Worm (Caenorhabditis elegans) whole organism, L3 larva: ENCODE results near the gene W06G6.10.
A peak's percentile ranks its signal among the peaks of the same experiment; 100 is the strongest.

Source experiments
- R02D3.7 ChIP-seq: fragments of 150-350 bp; optimal IDR thresholded peaks from 2 replicates; lab custom pipeline; 2014; ENCODE audit warnings: missing biosample characterization, missing genetic modification characterization
- ZK546.5 ChIP-seq: sonication (generic microtip); optimal IDR thresholded peaks from 2 replicates; lab custom pipeline; 2017; ENCODE audit warnings: missing biosample characterization, missing genetic modification characterization
- aly-2 ChIP-seq: fragments of 150-350 bp; optimal IDR thresholded peaks from 2 replicates; lab custom pipeline; 2014; ENCODE audit warnings: missing biosample characterization, missing genetic modification characterization
- ceh-16 ChIP-seq: sonication (generic microtip); optimal IDR thresholded peaks from 2 replicates; lab custom pipeline; 2017; ENCODE audit warnings: missing biosample characterization, missing genetic modification characterization
- ceh-82 ChIP-seq: fragments of 150-350 bp; optimal IDR thresholded peaks from 2 replicates; lab custom pipeline; 2014; ENCODE audit warnings: missing biosample characterization, missing genetic modification characterization
- ceh-9 ChIP-seq: sonication (generic microtip); optimal IDR thresholded peaks from 2 replicates; lab custom pipeline; 2018; ENCODE audit warnings: missing biosample characterization, missing genetic modification characterization
- daf-12 ChIP-seq: fragments of 150-350 bp; optimal IDR thresholded peaks from 2 replicates; lab custom pipeline; 2014; ENCODE audit warnings: missing biosample characterization, missing genetic modification reagents, missing genetic modification characterization
- elt-1 ChIP-seq: fragments of 150-350 bp; optimal IDR thresholded peaks from 2 replicates; lab custom pipeline; 2014; ENCODE audit warnings: missing biosample characterization, missing genetic modification characterization
- elt-2 ChIP-seq: sonication (generic microtip); optimal IDR thresholded peaks from 2 replicates; lab custom pipeline; 2016; ENCODE audit warnings: missing genetic modification reagents, mild to moderate bottlenecking, missing genetic modification characterization, missing compliant biosample characterization
- elt-3 ChIP-seq, 3 experiments: fragments of 150-350 bp in 1 of 3; sonication (generic microtip) in 2 of 3; optimal IDR thresholded peaks; 2 replicates in 2 of 3; 4 replicates in 1 of 3; lab custom pipeline; 2014 to 2017; ENCODE audit warnings: missing biosample characterization in 3 of 3, missing genetic modification characterization in 3 of 3
- fkh-10 ChIP-seq: sonication (generic microtip); optimal IDR thresholded peaks from 2 replicates; lab custom pipeline; 2017; ENCODE audit warnings: missing biosample characterization, missing genetic modification reagents, missing genetic modification characterization
- hmg-11 ChIP-seq: sonication (generic microtip); optimal IDR thresholded peaks from 2 replicates; lab custom pipeline; 2016; ENCODE audit warnings: missing genetic modification characterization, missing compliant biosample characterization
- jun-1 ChIP-seq: fragments of 150-350 bp; optimal IDR thresholded peaks from 2 replicates; lab custom pipeline; 2014; ENCODE audit warnings: missing biosample characterization, missing genetic modification reagents, missing genetic modification characterization
- lin-15B ChIP-seq: fragments of 150-350 bp; optimal IDR thresholded peaks from 2 replicates; lab custom pipeline; 2014; ENCODE audit warnings: missing biosample characterization, missing genetic modification characterization
- lin-39 ChIP-seq: fragments of 150-350 bp; optimal IDR thresholded peaks from 2 replicates; lab custom pipeline; 2018; ENCODE audit warnings: missing biosample characterization, missing genetic modification reagents, missing genetic modification characterization
- lsy-12 ChIP-seq: sonication (generic microtip); optimal IDR thresholded peaks from 2 replicates; lab custom pipeline; 2016; ENCODE audit warnings: mild to moderate bottlenecking, missing genetic modification characterization, missing compliant biosample characterization
- mdl-1 ChIP-seq: fragments of 150-350 bp; optimal IDR thresholded peaks from 2 replicates; lab custom pipeline; 2014; ENCODE audit warnings: missing biosample characterization, missing genetic modification characterization
- nfya-1 ChIP-seq: sonication (generic microtip); optimal IDR thresholded peaks from 2 replicates; lab custom pipeline; 2017; ENCODE audit warnings: missing genetic modification characterization, mild to moderate bottlenecking, missing compliant biosample characterization, antibody characterized with exemption, moderate library complexity; ENCODE audit not compliant: insufficient read depth
- nhr-11 ChIP-seq: fragments of 150-350 bp; optimal IDR thresholded peaks from 2 replicates; lab custom pipeline; 2014; ENCODE audit warnings: missing biosample characterization, missing genetic modification characterization
- nhr-12 ChIP-seq: fragments of 150-350 bp; optimal IDR thresholded peaks from 2 replicates; lab custom pipeline; 2014; ENCODE audit warnings: missing biosample characterization, missing genetic modification characterization
- nhr-23 ChIP-seq: fragments of 150-350 bp; optimal IDR thresholded peaks from 2 replicates; lab custom pipeline; 2014; ENCODE audit warnings: missing biosample characterization, missing genetic modification reagents, missing genetic modification characterization
- nhr-237 ChIP-seq: fragments of 150-350 bp; optimal IDR thresholded peaks from 2 replicates; lab custom pipeline; 2014; ENCODE audit warnings: missing biosample characterization, missing genetic modification characterization
- nhr-28 ChIP-seq: fragments of 150-350 bp; optimal IDR thresholded peaks from 2 replicates; lab custom pipeline; 2014; ENCODE audit warnings: missing biosample characterization, missing genetic modification characterization
- nhr-43 ChIP-seq: sonication (generic microtip); optimal IDR thresholded peaks from 2 replicates; lab custom pipeline; 2016; ENCODE audit warnings: mild to moderate bottlenecking, missing genetic modification characterization, missing compliant biosample characterization; ENCODE audit not compliant: poor library complexity, severe bottlenecking
- nhr-76 ChIP-seq: fragments of 150-350 bp; sonication (generic microtip); optimal IDR thresholded peaks from 5 replicates; lab custom pipeline; 2014; ENCODE audit warnings: missing biosample characterization, missing genetic modification characterization
- pha-4 ChIP-seq: fragments of 150-350 bp; optimal IDR thresholded peaks from 2 replicates; lab custom pipeline; 2014; ENCODE audit warnings: missing biosample characterization, missing genetic modification reagents, missing genetic modification characterization
- pqm-1 ChIP-seq: fragments of 150-350 bp; optimal IDR thresholded peaks from 2 replicates; lab custom pipeline; 2017; ENCODE audit warnings: missing biosample characterization, missing genetic modification characterization, inconsistent platforms
- sea-2 ChIP-seq: fragments of 150-350 bp; sonication (generic microtip); optimal IDR thresholded peaks from 4 replicates; lab custom pipeline; 2014; ENCODE audit warnings: missing biosample characterization, missing genetic modification reagents, missing genetic modification characterization
- skn-1 ChIP-seq: fragments of 150-350 bp; optimal IDR thresholded peaks from 2 replicates; lab custom pipeline; 2014; ENCODE audit warnings: missing biosample characterization, missing genetic modification characterization
- snpc-4 ChIP-seq: fragments of 150-350 bp; optimal IDR thresholded peaks from 2 replicates; lab custom pipeline; 2014; ENCODE audit warnings: missing biosample characterization, missing genetic modification characterization
- unc-39 ChIP-seq: sonication (generic microtip); optimal IDR thresholded peaks from 4 replicates; lab custom pipeline; 2017; ENCODE audit warnings: missing biosample characterization, missing genetic modification characterization
- unc-62 ChIP-seq: fragments of 150-350 bp; sonication (generic microtip); optimal IDR thresholded peaks from 4 replicates; lab custom pipeline; 2014; ENCODE audit warnings: missing biosample characterization, missing genetic modification reagents, missing genetic modification characterization
- zag-1 ChIP-seq: fragments of 150-350 bp; optimal IDR thresholded peaks from 2 replicates; lab custom pipeline; 2014; ENCODE audit warnings: missing biosample characterization, missing genetic modification characterization
- ztf-11 ChIP-seq: fragments of 150-350 bp; optimal IDR thresholded peaks from 2 replicates; lab custom pipeline; 2014; ENCODE audit warnings: missing biosample characterization, missing genetic modification characterization
- ztf-4 ChIP-seq: fragments of 150-350 bp; optimal IDR thresholded peaks from 2 replicates; lab custom pipeline; 2014; ENCODE audit warnings: missing biosample characterization, missing genetic modification characterization

Gene W06G6.10

DNA sequence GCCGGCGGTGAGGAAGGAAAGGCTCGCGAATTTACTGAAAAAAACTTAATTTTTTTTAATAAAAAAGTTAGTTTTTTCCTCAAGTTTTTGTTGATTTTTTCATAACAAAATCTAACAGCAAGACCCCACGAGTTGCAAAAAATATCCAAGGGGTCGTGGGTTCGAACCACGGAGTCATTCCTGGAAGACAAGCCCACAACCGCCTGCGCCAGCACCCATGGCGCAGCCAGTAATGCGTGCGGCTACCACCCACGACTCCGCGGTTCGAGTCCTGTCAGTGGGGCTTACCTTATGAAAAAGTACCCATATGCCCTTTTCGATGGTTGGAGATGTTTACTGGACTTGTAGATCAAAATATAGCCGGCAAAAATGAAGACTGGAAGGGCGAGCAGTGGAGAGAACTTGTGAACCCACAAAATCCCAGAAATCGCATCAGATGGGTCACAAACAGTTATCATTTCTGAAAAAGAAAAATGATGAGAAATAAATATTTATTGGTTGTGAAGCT is 24.2 kb downstream of the W06G6.10 start, which contains the start of gene Y70C5A.2:
Gene Y70C5A.2, minus strand, starts transcription at position 458 of the 508 bp plus-strand sequence.
- TF ChIP-seq pqm-1 (tag; lab: Kevin White, UChicago), result no peak
- TF ChIP-seq elt-1 (tag; lab: Kevin White, UChicago), result no peak
- no peak for TF ChIP-seq pha-4 (tag; lab: Kevin White, UChicago)
- TF ChIP-seq lin-39 (tag; lab: Kevin White, UChicago), result no peak
- TF ChIP-seq ztf-4 (tag; lab: Kevin White, UChicago), result no peak
- TF ChIP-seq nhr-23, result no peak
- no peak for TF ChIP-seq unc-62 (GFP tag; lab: Kevin White, UChicago)
- TF ChIP-seq aly-2, result no peak
- TF ChIP-seq elt-2 (tag; lab: Kevin White, UChicago), result no peak
- no peak for TF ChIP-seq lin-15B (tag; lab: Kevin White, UChicago)
- TF ChIP-seq nhr-11 (tag; lab: Kevin White, UChicago), result no peak
- no peak for TF ChIP-seq unc-39 (tag; lab: Kevin White, UChicago)
- no peak for TF ChIP-seq fkh-10 (GFP tag; lab: Kevin White, UChicago)
- no peak for TF ChIP-seq snpc-4 (tag; lab: Kevin White, UChicago)
- no peak for TF ChIP-seq lsy-12
- no peak for TF ChIP-seq ZK546.5 (tag; lab: Kevin White, UChicago)
- TF ChIP-seq R02D3.7 (tag; lab: Kevin White, UChicago), result no peak
- no peak for TF ChIP-seq elt-3 (tag; optimal IDR thresholded peaks at IDR 0.05; lab: Kevin White, UChicago)
- no peak for TF ChIP-seq hmg-11 (tag; lab: Kevin White, UChicago)
- no peak for TF ChIP-seq daf-12 (tag; lab: Kevin White, UChicago)

DNA sequence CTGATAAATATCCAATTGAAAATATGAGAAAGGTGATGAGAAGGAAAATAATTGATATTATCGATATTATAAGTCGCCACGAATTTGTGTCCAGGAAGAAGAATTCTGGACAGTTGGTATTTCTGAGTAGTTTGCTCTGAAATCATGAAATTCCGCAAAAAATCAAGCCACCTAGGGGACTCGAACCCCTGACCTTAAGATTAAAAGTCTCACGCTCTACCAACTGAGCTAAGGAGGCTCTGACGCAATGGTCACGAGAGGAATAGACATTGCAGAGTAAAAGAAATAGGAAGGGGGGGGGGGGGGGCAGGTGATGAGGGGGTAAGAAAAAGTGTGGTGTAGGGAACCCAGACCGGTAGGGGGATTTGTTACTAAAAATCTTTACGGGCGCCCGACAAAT is 25.1 kb downstream of the W06G6.10 start:
- peak; percentile 18 for TF ChIP-seq elt-2 (tag; lab: Kevin White, UChicago)
- no peak for TF ChIP-seq ceh-82 (tag; lab: Kevin White, UChicago)

DNA sequence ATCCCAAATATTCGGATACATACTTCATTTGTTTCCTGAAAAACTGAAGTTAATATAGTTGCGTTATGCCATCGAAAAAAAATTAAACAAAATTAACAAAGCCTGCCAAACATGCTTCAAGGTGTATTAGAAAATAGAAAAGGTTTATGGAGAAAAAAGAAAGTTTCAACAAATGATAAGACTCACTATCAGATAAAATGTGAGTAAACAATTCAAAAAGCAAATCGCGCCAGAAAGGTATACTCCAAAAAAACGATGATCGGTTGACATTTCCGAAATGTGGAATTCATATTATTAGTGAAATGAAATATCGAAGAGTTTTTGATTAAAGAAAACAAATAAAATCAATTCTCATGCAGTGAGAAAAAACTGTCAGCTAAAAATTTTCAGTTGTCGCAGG is 26.1 kb downstream of the W06G6.10 start, which contains the start of gene Y70C5A.3:
Gene Y70C5A.3, minus strand, starts transcription at position 50 of the 400 bp plus-strand sequence.
- no peak for TF ChIP-seq ZK546.5 (tag; lab: Kevin White, UChicago)
- no peak for TF ChIP-seq nhr-12 (tag; lab: Kevin White, UChicago)
- no peak for TF ChIP-seq hmg-11 (tag; lab: Kevin White, UChicago)
- no peak for TF ChIP-seq jun-1 (tag; lab: Kevin White, UChicago)
- no peak for TF ChIP-seq zag-1 (tag; lab: Kevin White, UChicago)
- TF ChIP-seq nhr-23, result no peak
- TF ChIP-seq lin-15B (tag; lab: Kevin White, UChicago), result no peak
- peak; percentile 30 for TF ChIP-seq pqm-1 (tag; lab: Kevin White, UChicago)
- TF ChIP-seq nhr-28, result no peak
- peak; percentile 19 for TF ChIP-seq pha-4 (tag; lab: Kevin White, UChicago)
- no peak for TF ChIP-seq ceh-9 (tag; lab: Kevin White, UChicago)
- no peak for TF ChIP-seq nhr-43 (tag; lab: Kevin White, UChicago)
- TF ChIP-seq elt-2 (tag; lab: Kevin White, UChicago), result peak; percentile 60
- TF ChIP-seq ztf-4 (tag; lab: Kevin White, UChicago), result no peak
- no peak for TF ChIP-seq ztf-11

DNA sequence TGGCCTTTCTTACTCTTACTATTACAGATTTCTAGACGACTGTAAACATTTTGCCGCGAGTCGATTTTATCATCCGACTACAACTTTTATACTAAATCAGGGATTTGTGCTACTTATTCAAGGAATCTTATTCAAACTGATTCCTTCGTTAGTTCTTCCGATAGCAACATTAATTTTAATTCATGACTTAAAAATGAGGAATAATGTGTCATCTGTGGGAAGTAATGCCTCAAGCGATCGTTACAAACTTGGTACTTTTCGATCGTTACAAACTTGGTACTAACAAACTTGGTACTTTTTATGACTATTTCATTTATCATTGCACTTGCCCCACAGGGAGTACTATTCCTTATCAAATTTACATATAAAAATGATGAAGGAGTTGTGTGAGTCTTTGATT is 29.5 kb downstream of the W06G6.10 start, which contains the start of gene Y70C5A.4:
Gene Y70C5A.4, plus strand, starts transcription at position 301 of the 400 bp plus-strand sequence.
- TF ChIP-seq skn-1 (no peak), nfya-1 (tag; lab: Kevin White, UChicago) (no peak), unc-39 (tag; lab: Kevin White, UChicago) (no peak), nhr-237 (tag; lab: Kevin White, UChicago) (no peak), ztf-4 (tag; lab: Kevin White, UChicago) (no peak), sea-2 (no peak), unc-62 (GFP tag; lab: Kevin White, UChicago) (no peak), mdl-1 (tag; lab: Kevin White, UChicago) (no peak), aly-2 (no peak), ceh-16 (tag; lab: Kevin White, UChicago) (no peak), nhr-76 (tag; lab: Kevin White, UChicago) (no peak)
